Fruit fly (Drosophila melanogaster) whole organism, embryonic: ENCODE results near the gene CG13461.

Experiments used
- Aef1 ChIP-seq: fragments of 200-800 bp; sonication (Bioruptor generic); IDR thresholded peaks from 3 replicates; pipeline ENCODE4 v1.3.6; 2022; ENCODE audit warnings: missing biosample characterization, missing genetic modification characterization
- Awh ChIP-seq: fragments of 200-800 bp; sonication (Bioruptor generic); IDR thresholded peaks from 2 replicates; pipeline ENCODE4, ENCODE4 v1.3.6; 2022; ENCODE audit warnings: missing biosample characterization, missing genetic modification characterization
- CG10147 ChIP-seq: fragments of 200-800 bp; sonication (Bioruptor generic); optimal IDR thresholded peaks from 2 replicates; lab custom pipeline; 2019; ENCODE audit warnings: missing biosample characterization, mild to moderate bottlenecking, missing genetic modification characterization, moderate library complexity
- CG10543 ChIP-seq: fragments of 200-800 bp; sonication (Bioruptor generic); optimal IDR thresholded peaks from 3 replicates; lab custom pipeline; 2017; ENCODE audit warnings: missing biosample characterization, mild to moderate bottlenecking, missing genetic modification characterization, moderate library complexity
- CG18476 ChIP-seq: fragments of 200-800 bp; sonication (Bioruptor generic); optimal IDR thresholded peaks from 2 replicates; lab custom pipeline; 2016; ENCODE audit warnings: missing biosample characterization, mild to moderate bottlenecking, missing genetic modification characterization
- CG2199 ChIP-seq: fragments of 200-800 bp; sonication (Bioruptor generic); IDR thresholded peaks from 3 replicates; pipeline ENCODE4 v1.3.6; 2022; ENCODE audit warnings: missing biosample characterization, missing genetic modification characterization
- CG2678 ChIP-seq: fragments of 200-800 bp; sonication (Bioruptor generic); optimal IDR thresholded peaks from 3 replicates; lab custom pipeline; 2019; ENCODE audit warnings: missing biosample characterization, mild to moderate bottlenecking, missing genetic modification characterization, moderate library complexity
- CG3847 ChIP-seq: fragments of 200-800 bp; sonication (Bioruptor generic); IDR thresholded peaks from 2 replicates; pipeline ENCODE4 v1.3.6; 2022; ENCODE audit warnings: missing biosample characterization, missing genetic modification characterization
- CG3995 ChIP-seq: fragments of 200-800 bp; sonication (Bioruptor generic); optimal IDR thresholded peaks from 3 replicates; lab custom pipeline; 2016; ENCODE audit warnings: missing biosample characterization, missing genetic modification characterization
- CG42726 ChIP-seq: fragments of 200-800 bp; sonication (Bioruptor generic); IDR thresholded peaks from 2 replicates; pipeline ENCODE4 v1.3.6; 2022; ENCODE audit warnings: missing biosample characterization, missing genetic modification characterization; ENCODE audit not compliant: partially characterized antibody
- CG4360 ChIP-seq: fragments of 200-800 bp; sonication (Bioruptor generic); IDR thresholded peaks from 2 replicates; pipeline ENCODE4 v1.3.6; 2022; ENCODE audit warnings: missing biosample characterization, missing genetic modification characterization
- CG5180 ChIP-seq: fragments of 200-800 bp; sonication (Bioruptor generic); optimal IDR thresholded peaks from 3 replicates; lab custom pipeline; 2017; ENCODE audit warnings: missing biosample characterization, missing genetic modification characterization, mild to moderate bottlenecking, moderate library complexity, missing genetic modification reagents
- CG6813 ChIP-seq: fragments of 200-800 bp; sonication (Bioruptor generic); optimal IDR thresholded peaks from 2 replicates; lab custom pipeline; 2017; ENCODE audit warnings: missing biosample characterization, missing genetic modification characterization, mild to moderate bottlenecking, moderate library complexity, missing genetic modification reagents
- CG7786 ChIP-seq: fragments of 200-800 bp; sonication (Bioruptor generic); optimal IDR thresholded peaks from 2 replicates; lab custom pipeline; 2016; ENCODE audit warnings: missing biosample characterization, missing genetic modification characterization
- CG8765 ChIP-seq: fragments of 200-800 bp; sonication (Bioruptor generic); IDR thresholded peaks from 2 replicates; pipeline ENCODE4 v1.3.6; 2022; ENCODE audit warnings: missing biosample characterization, missing genetic modification characterization
- Deaf1 ChIP-seq: fragments of 200-800 bp; optimal IDR thresholded peaks from 3 replicates; lab custom pipeline; 2019; ENCODE audit warnings: missing biosample characterization, mild to moderate bottlenecking, missing genetic modification characterization, moderate library complexity
- Dek ChIP-seq: fragments of 200-800 bp; sonication (Bioruptor generic); optimal IDR thresholded peaks from 3 replicates; lab custom pipeline; 2019; ENCODE audit warnings: missing biosample characterization, mild to moderate bottlenecking, missing genetic modification characterization, moderate library complexity
- Dll ChIP-seq: fragments of 200-800 bp; sonication (Bioruptor generic); IDR thresholded peaks from 4 replicates; pipeline ENCODE4 v1.3.6; 2022; ENCODE audit warnings: missing biosample characterization, missing genetic modification characterization; ENCODE audit not compliant: partially characterized antibody
- Doc3 ChIP-seq: fragments of 200-800 bp; sonication (Bioruptor generic); IDR thresholded peaks from 3 replicates; pipeline ENCODE4 v1.3.6; 2022; ENCODE audit warnings: missing biosample characterization, missing genetic modification characterization; ENCODE audit not compliant: partially characterized antibody
- Ets97D ChIP-seq: fragments of 200-800 bp; sonication (Bioruptor generic); optimal IDR thresholded peaks from 3 replicates; lab custom pipeline; 2016; ENCODE audit warnings: missing biosample characterization, missing genetic modification characterization
- Hr51 ChIP-seq, 2 experiments: fragments of 200-800 bp; sonication (Bioruptor generic); optimal IDR thresholded peaks; 2 replicates in 1 of 2; 3 replicates in 1 of 2; lab custom pipeline; 2016 to 2018; ENCODE audit warnings: missing biosample characterization in 2 of 2, missing genetic modification characterization in 2 of 2, mild to moderate bottlenecking in 1 of 2, moderate library complexity in 1 of 2
- Mrtf ChIP-seq: fragments of 200-800 bp; sonication (Bioruptor generic); IDR thresholded peaks from 3 replicates; pipeline ENCODE4 v1.3.6; 2022; ENCODE audit warnings: missing biosample characterization, missing genetic modification characterization
- Rfx ChIP-seq: fragments of 200-800 bp; sonication (Bioruptor generic); IDR thresholded peaks from 2 replicates; pipeline ENCODE4 v1.3.6; 2022; ENCODE audit warnings: missing biosample characterization, missing genetic modification characterization
- Tbp ChIP-seq: fragments of >200 bp; optimal IDR thresholded peaks from 2 replicates; lab custom pipeline; 2018; ENCODE audit warnings: missing biosample characterization, missing genetic modification characterization
- Xbp1 ChIP-seq: fragments of 200-800 bp; sonication (Bioruptor generic); optimal IDR thresholded peaks from 3 replicates; lab custom pipeline; 2016; ENCODE audit warnings: missing biosample characterization, mild to moderate bottlenecking, missing genetic modification characterization
- ab ChIP-seq: fragments of 200-800 bp; sonication (Bioruptor generic); optimal IDR thresholded peaks from 2 replicates; lab custom pipeline; 2016; ENCODE audit warnings: missing biosample characterization, missing genetic modification characterization
- abd-A ChIP-seq: fragments of 200-800 bp; sonication (Bioruptor generic); optimal IDR thresholded peaks from 3 replicates; lab custom pipeline; 2019; ENCODE audit warnings: missing biosample characterization, mild to moderate bottlenecking, missing genetic modification characterization, moderate library complexity
- al ChIP-seq: fragments of 200-800 bp; sonication (Bioruptor generic); IDR thresholded peaks from 2 replicates; pipeline ENCODE4 v1.3.6; 2022; ENCODE audit warnings: missing biosample characterization, missing genetic modification characterization
- bab2 ChIP-seq: fragments of 200-800 bp; sonication (Bioruptor generic); optimal IDR thresholded peaks from 2 replicates; lab custom pipeline; 2016; ENCODE audit warnings: missing biosample characterization, missing genetic modification characterization
- bowl ChIP-seq: fragments of 200-800 bp; sonication (Bioruptor generic); IDR thresholded peaks from 2 replicates; pipeline ENCODE4 v1.3.6; 2022; ENCODE audit warnings: missing biosample characterization, missing genetic modification characterization
- chn ChIP-seq: fragments of 200-800 bp; sonication (Bioruptor generic); optimal IDR thresholded peaks from 2 replicates; lab custom pipeline; 2016; ENCODE audit warnings: missing biosample characterization, missing genetic modification characterization
- disco-r ChIP-seq: fragments of 200-800 bp; sonication (Bioruptor generic); optimal IDR thresholded peaks from 2 replicates; lab custom pipeline; 2016; ENCODE audit warnings: missing biosample characterization, missing genetic modification characterization
- fu2 ChIP-seq: fragments of 200-800 bp; sonication (Bioruptor generic); optimal IDR thresholded peaks from 2 replicates; lab custom pipeline; 2016; ENCODE audit warnings: missing biosample characterization, missing genetic modification characterization
- gce ChIP-seq: fragments of 200-800 bp; sonication (Bioruptor generic); IDR thresholded peaks from 3 replicates; pipeline ENCODE4 v1.3.6; 2022; ENCODE audit warnings: missing biosample characterization, missing genetic modification characterization
- grau ChIP-seq: fragments of 200-800 bp; optimal IDR thresholded peaks from 3 replicates; lab custom pipeline; 2019; ENCODE audit warnings: missing biosample characterization, mild to moderate bottlenecking, missing genetic modification characterization, moderate library complexity
- gsb ChIP-seq: fragments of 200-800 bp; sonication (Bioruptor generic); IDR thresholded peaks from 2 replicates; pipeline ENCODE4 v1.3.6; 2022; ENCODE audit warnings: missing biosample characterization, missing genetic modification characterization
- hb ChIP-seq: fragments of 200-800 bp; sonication (Bioruptor generic); IDR thresholded peaks from 3 replicates; pipeline ENCODE4 v1.3.6; 2022; ENCODE audit warnings: missing biosample characterization, missing genetic modification characterization; ENCODE audit not compliant: partially characterized antibody
- lilli ChIP-seq: fragments of 200-800 bp; sonication (Bioruptor generic); optimal IDR thresholded peaks from 3 replicates; lab custom pipeline; 2016; ENCODE audit warnings: missing biosample characterization, missing genetic modification characterization
- odd ChIP-seq: fragments of 200-800 bp; sonication (Bioruptor generic); optimal IDR thresholded peaks from 2 replicates; lab custom pipeline; 2017; ENCODE audit warnings: missing biosample characterization, mild to moderate bottlenecking, missing genetic modification characterization
- pzg ChIP-seq: fragments of 200-800 bp; sonication (Bioruptor generic); optimal IDR thresholded peaks from 3 replicates; lab custom pipeline; 2018; ENCODE audit warnings: missing biosample characterization, mild to moderate bottlenecking, missing genetic modification characterization, moderate library complexity
- sens ChIP-seq: fragments of 200-800 bp; sonication (Bioruptor generic); peaks from one replicate; lab custom pipeline; 2016; ENCODE audit warnings: missing biosample characterization, missing genetic modification characterization
- seq ChIP-seq: fragments of 200-800 bp; sonication (Bioruptor generic); IDR thresholded peaks from 2 replicates; pipeline ENCODE4 v1.3.6; 2022; ENCODE audit warnings: missing biosample characterization, missing genetic modification characterization
- sima ChIP-seq: fragments of 200-800 bp; sonication (Bioruptor generic); optimal IDR thresholded peaks from 2 replicates; lab custom pipeline; 2016; ENCODE audit warnings: missing biosample characterization, missing genetic modification characterization
- stc ChIP-seq: fragments of 200-800 bp; sonication (Bioruptor generic); IDR thresholded peaks from 2 replicates; pipeline ENCODE4 v1.3.6; 2022; ENCODE audit warnings: missing biosample characterization, missing genetic modification characterization
- tap ChIP-seq: fragments of 200-800 bp; optimal IDR thresholded peaks from 3 replicates; lab custom pipeline; 2019; ENCODE audit warnings: missing biosample characterization, mild to moderate bottlenecking, missing genetic modification characterization, moderate library complexity
- tin ChIP-seq: fragments of 200-800 bp; sonication (Bioruptor generic); optimal IDR thresholded peaks from 3 replicates; lab custom pipeline; 2016; ENCODE audit warnings: missing biosample characterization, missing genetic modification characterization
- vnd ChIP-seq: fragments of 200-800 bp; sonication (Bioruptor generic); IDR thresholded peaks from 3 replicates; pipeline ENCODE4 v1.3.6; 2022; ENCODE audit warnings: missing biosample characterization, missing genetic modification characterization; ENCODE audit not compliant: partially characterized antibody
- zen ChIP-seq: fragments of 200-800 bp; sonication (Bioruptor generic); optimal IDR thresholded peaks from 3 replicates; lab custom pipeline; 2018; ENCODE audit warnings: missing biosample characterization, mild to moderate bottlenecking, missing genetic modification characterization, moderate library complexity

The CG13461 gene

dm6 chr3L:15098659-15099512 is 46.6 kb upstream of the CG13461 start (continued):
- TF ChIP-seq fu2 (GFP tag; lab: Kevin White, UChicago) (no peak), CG7786 (no peak), gsb (GFP tag; lab: Robert Waterston, UW) (peak; percentile 77), CG18476 (GFP tag; lab: Kevin White, UChicago) (peak; percentile 76), Awh (GFP tag; lab: Robert Waterston, UW) (peak; percentile 92), zen (tag; lab: Kevin White, UChicago) (peak; percentile 89), al (peak; percentile 69), Dek (peak; percentile 88), abd-A (peak; percentile 53), CG8765 (no peak), CG2678 (tag; lab: Kevin White, UChicago) (peak; percentile 97), Mrtf (GFP tag; lab: Robert Waterston, UW) (peak; percentile 72; the same call in 2 of the 3 replicates), CG3995 (GFP tag; lab: Kevin White, UChicago) (no peak), Rfx (peak; percentile 81), stc (GFP tag; lab: Robert Waterston, UW) (peak; percentile 93), vnd (GFP tag; lab: Robert Waterston, UW) (no peak), Ets97D (GFP tag; lab: Kevin White, UChicago) (no peak), CG3847 (GFP tag; lab: Robert Waterston, UW) (no peak), Aef1 (GFP tag; lab: Robert Waterston, UW) (no peak; the same call in 1 of the 3 replicates), CG6813 (GFP tag; lab: Kevin White, UChicago) (peak; percentile 94), chn (GFP tag; lab: Kevin White, UChicago) (no peak), Tbp (GFP tag; lab: Kevin White, UChicago) (no peak), ab (no peak), bab2 (GFP tag; lab: Kevin White, UChicago) (peak; percentile 11), hb (GFP tag; lab: Robert Waterston, UW) (no peak), odd (GFP tag; lab: Kevin White, UChicago) (peak; percentile 81), CG5180 (GFP tag; lab: Kevin White, UChicago) (peak; percentile 66), CG42726 (GFP tag; lab: Robert Waterston, UW) (no peak), Deaf1 (tag; lab: Kevin White, UChicago) (peak; percentile 66), disco-r (GFP tag; lab: Kevin White, UChicago) (peak; percentile 12), seq (GFP tag; lab: Robert Waterston, UW) (peak; percentile 34; the same call in 1 of the 2 replicates), pzg (no peak), Dll (GFP tag; lab: Robert Waterston, UW) (peak; percentile 47; the same call in 3 of the 4 replicates), CG4360 (GFP tag; lab: Robert Waterston, UW) (peak; percentile 83), sens (GFP tag; lab: Kevin White, UChicago) (peak; percentile 92), bowl (GFP tag; lab: Robert Waterston, UW) (no peak), CG10147 (GFP tag; lab: Kevin White, UChicago) (peak; percentile 95), Doc3 (no peak), lilli (GFP tag; lab: Kevin White, UChicago) (peak; percentile 27), Hr51 (GFP tag; optimal IDR thresholded peaks at IDR 0.05; lab: Kevin White, UChicago) (peak in 1 of 2 experiments; percentile 90), tap (tag; lab: Kevin White, UChicago) (peak; percentile 94), tin (GFP tag; lab: Kevin White, UChicago) (peak; percentile 68), CG10543 (GFP tag; lab: Kevin White, UChicago) (peak; percentile 82), grau (tag; lab: Kevin White, UChicago) (peak; percentile 86), sima (GFP tag; lab: Kevin White, UChicago) (no peak), Xbp1 (peak; percentile 66), CG2199 (0 out of 3 replicates have a peak, but pooled peaks have one; percentile 35), gce (GFP tag; lab: Robert Waterston, UW) (peak; percentile 91; the same call in 2 of the 3 replicates)
